Fruit fly (Drosophila melanogaster) whole organism, embryonic: ENCODE data around the gene Cyt-c-d.

Experiments
- Abd-B ChIP-seq: fragments of 200-800 bp; sonication (Bioruptor generic); optimal IDR thresholded peaks from 2 replicates; lab custom pipeline; 2018; ENCODE audit warnings: missing biosample characterization, mild to moderate bottlenecking, missing genetic modification characterization, moderate library complexity
- Adf1 ChIP-seq: fragments of 200-800 bp; sonication (Bioruptor generic); IDR thresholded peaks from 2 replicates; pipeline ENCODE4 v1.3.6; 2022; ENCODE audit warnings: missing biosample characterization, missing genetic modification characterization
- Aef1 ChIP-seq: fragments of 200-800 bp; sonication (Bioruptor generic); IDR thresholded peaks from 3 replicates; pipeline ENCODE4 v1.3.6; 2022; ENCODE audit warnings: missing biosample characterization, missing genetic modification characterization
- CG11696 ChIP-seq: fragments of 200-800 bp; sonication (Bioruptor generic); IDR thresholded peaks from 2 replicates; pipeline ENCODE4 v1.3.6; 2022; ENCODE audit warnings: missing biosample characterization, missing genetic modification characterization
- CG12219 ChIP-seq: fragments of 200-800 bp; sonication (Bioruptor generic); optimal IDR thresholded peaks from 3 replicates; lab custom pipeline; 2018; ENCODE audit warnings: missing biosample characterization, mild to moderate bottlenecking, missing genetic modification characterization
- CG12659 ChIP-seq: fragments of 200-800 bp; sonication (Bioruptor generic); optimal IDR thresholded peaks from 3 replicates; lab custom pipeline; 2017; ENCODE audit warnings: mild to moderate bottlenecking, missing biosample characterization, missing genetic modification reagents, missing genetic modification characterization
- CG13287 ChIP-seq: fragments of 200-800 bp; sonication (Bioruptor generic); IDR thresholded peaks from 2 replicates; pipeline ENCODE4 v1.3.6; 2022; ENCODE audit warnings: missing biosample characterization, missing genetic modification characterization; ENCODE audit not compliant: partially characterized antibody
- CG14667 ChIP-seq: fragments of 200-800 bp; sonication (Bioruptor generic); IDR thresholded peaks from 2 replicates; pipeline ENCODE4 v1.3.6; 2022; ENCODE audit warnings: missing biosample characterization, missing genetic modification characterization
- CG14710 ChIP-seq: fragments of 200-800 bp; sonication (Bioruptor generic); optimal IDR thresholded peaks from 3 replicates; lab custom pipeline; 2019; ENCODE audit warnings: missing biosample characterization, mild to moderate bottlenecking, missing genetic modification characterization, moderate library complexity
- CG1529 ChIP-seq: fragments of 200-800 bp; sonication (Bioruptor generic); optimal IDR thresholded peaks from 3 replicates; lab custom pipeline; 2018; ENCODE audit warnings: missing biosample characterization, missing genetic modification characterization
- CG15601 ChIP-seq: fragments of 200-800 bp; sonication (Bioruptor generic); optimal IDR thresholded peaks from 3 replicates; lab custom pipeline; 2019; ENCODE audit warnings: missing biosample characterization, mild to moderate bottlenecking, missing genetic modification characterization, moderate library complexity
- CG1602 ChIP-seq: fragments of 200-800 bp; sonication (Bioruptor generic); optimal IDR thresholded peaks from 3 replicates; lab custom pipeline; 2016; ENCODE audit warnings: missing biosample characterization, missing genetic modification characterization
- CG17829 ChIP-seq: fragments of 200-800 bp; optimal IDR thresholded peaks from 2 replicates; lab custom pipeline; 2019; ENCODE audit warnings: missing biosample characterization, mild to moderate bottlenecking, missing genetic modification characterization, moderate library complexity
- CG1792 ChIP-seq: fragments of 200-800 bp; sonication (Bioruptor generic); optimal IDR thresholded peaks from 2 replicates; lab custom pipeline; 2016; ENCODE audit warnings: missing biosample characterization, missing genetic modification characterization
- CG30020 ChIP-seq: fragments of 200-800 bp; optimal IDR thresholded peaks from 2 replicates; lab custom pipeline; 2019; ENCODE audit warnings: missing biosample characterization, mild to moderate bottlenecking, missing genetic modification characterization, moderate library complexity
- CG3281 ChIP-seq: fragments of 200-800 bp; sonication (Bioruptor generic); optimal IDR thresholded peaks from 3 replicates; lab custom pipeline; 2017; ENCODE audit warnings: missing biosample characterization, mild to moderate bottlenecking, missing genetic modification characterization
- CG34422 ChIP-seq: fragments of 200-800 bp; sonication (Bioruptor generic); IDR thresholded peaks from 3 replicates; pipeline ENCODE4 v1.3.6; 2022; ENCODE audit warnings: missing biosample characterization, missing genetic modification characterization
- CG4730 ChIP-seq: fragments of 200-800 bp; sonication (Bioruptor generic); IDR thresholded peaks from 2 replicates; pipeline ENCODE4 v1.3.6; 2022; ENCODE audit warnings: missing biosample characterization, missing genetic modification characterization
- CG5245 ChIP-seq: fragments of 200-800 bp; sonication (Bioruptor generic); optimal IDR thresholded peaks from 3 replicates; lab custom pipeline; 2016; ENCODE audit warnings: missing biosample characterization, missing genetic modification characterization
- CG7928 ChIP-seq: fragments of 200-800 bp; sonication (Bioruptor generic); optimal IDR thresholded peaks from 2 replicates; lab custom pipeline; 2017; ENCODE audit warnings: missing biosample characterization, mild to moderate bottlenecking, missing genetic modification characterization
- CG8944 ChIP-seq: fragments of 200-800 bp; sonication (Bioruptor generic); optimal IDR thresholded peaks from 3 replicates; lab custom pipeline; 2016; ENCODE audit warnings: missing biosample characterization, missing genetic modification characterization
- CG9932 ChIP-seq: fragments of 200-800 bp; sonication (Bioruptor generic); IDR thresholded peaks from 2 replicates; pipeline ENCODE4 v1.3.6; 2022; ENCODE audit warnings: missing biosample characterization, missing genetic modification characterization
- Chrac-16 ChIP-seq: fragments of 200-800 bp; sonication (Bioruptor generic); optimal IDR thresholded peaks from 3 replicates; lab custom pipeline; 2016; ENCODE audit warnings: missing biosample characterization, missing genetic modification characterization
- CkIIα-i1 ChIP-seq: fragments of 200-800 bp; sonication (Bioruptor generic); IDR thresholded peaks from 2 replicates; pipeline ENCODE4 v1.3.6; 2022; ENCODE audit warnings: missing biosample characterization, missing genetic modification characterization
- Eip74EF ChIP-seq, 2 experiments: fragments of 200-800 bp in 1 of 2; fragments of >200 bp in 1 of 2; sonication (Bioruptor generic) in 1 of 2; optimal IDR thresholded peaks; 2 replicates each; lab custom pipeline; 2017 to 2019; ENCODE audit warnings: missing biosample characterization in 2 of 2, missing genetic modification characterization in 2 of 2, mild to moderate bottlenecking in 1 of 2, moderate library complexity in 1 of 2
- HLH3B ChIP-seq: fragments of 200-800 bp; sonication (Bioruptor generic); IDR thresholded peaks from 2 replicates; pipeline ENCODE4 v1.3.6; 2022; ENCODE audit warnings: missing biosample characterization, missing genetic modification characterization
- HLH4C ChIP-seq: fragments of 200-800 bp; sonication (Bioruptor generic); IDR thresholded peaks from 3 replicates; pipeline ENCODE4 v1.3.6; 2022; ENCODE audit warnings: missing biosample characterization, missing genetic modification characterization; ENCODE audit not compliant: partially characterized antibody
- Hr51 ChIP-seq, 2 experiments: fragments of 200-800 bp; sonication (Bioruptor generic); optimal IDR thresholded peaks; 2 replicates in 1 of 2; 3 replicates in 1 of 2; lab custom pipeline; 2016 to 2018; ENCODE audit warnings: missing biosample characterization in 2 of 2, missing genetic modification characterization in 2 of 2, mild to moderate bottlenecking in 1 of 2, moderate library complexity in 1 of 2
- Max ChIP-seq: fragments of 200-800 bp; sonication (Bioruptor generic); optimal IDR thresholded peaks from 2 replicates; lab custom pipeline; 2016; ENCODE audit warnings: missing biosample characterization, mild to moderate bottlenecking, missing genetic modification characterization
- Mes4 ChIP-seq: fragments of 200-800 bp; sonication (Bioruptor generic); optimal IDR thresholded peaks from 2 replicates; lab custom pipeline; 2016; ENCODE audit warnings: missing biosample characterization, missing genetic modification characterization
- Mrtf ChIP-seq: fragments of 200-800 bp; sonication (Bioruptor generic); IDR thresholded peaks from 3 replicates; pipeline ENCODE4 v1.3.6; 2022; ENCODE audit warnings: missing biosample characterization, missing genetic modification characterization
- NFAT ChIP-seq: fragments of 200-800 bp; sonication (Bioruptor generic); IDR thresholded peaks from 2 replicates; pipeline ENCODE4 v1.3.6; 2022; ENCODE audit warnings: missing biosample characterization, missing genetic modification characterization
- Oaz ChIP-seq: fragments of 200-800 bp; sonication (Bioruptor generic); IDR thresholded peaks from 2 replicates; pipeline ENCODE4 v1.3.6; 2022; ENCODE audit warnings: missing biosample characterization, missing genetic modification characterization
- Ravus ChIP-seq: fragments of 200-800 bp; sonication (Bioruptor generic); IDR thresholded peaks from 2 replicates; pipeline ENCODE4 v1.3.6; 2022; ENCODE audit warnings: missing biosample characterization, missing genetic modification characterization
- Six4 ChIP-seq: fragments of 200-800 bp; sonication (Bioruptor generic); optimal IDR thresholded peaks from 2 replicates; lab custom pipeline; 2016; ENCODE audit warnings: missing biosample characterization, missing genetic modification characterization
- Xbp1 ChIP-seq: fragments of 200-800 bp; sonication (Bioruptor generic); optimal IDR thresholded peaks from 3 replicates; lab custom pipeline; 2016; ENCODE audit warnings: missing biosample characterization, mild to moderate bottlenecking, missing genetic modification characterization
- dmrt11E ChIP-seq: fragments of 200-800 bp; sonication (Bioruptor generic); optimal IDR thresholded peaks from 3 replicates; lab custom pipeline; 2018; ENCODE audit warnings: missing biosample characterization, mild to moderate bottlenecking, missing genetic modification characterization, moderate library complexity
- ftz-f1 ChIP-seq: fragments of 200-800 bp; sonication (Bioruptor generic); optimal IDR thresholded peaks from 2 replicates; lab custom pipeline; 2016; ENCODE audit warnings: missing biosample characterization, missing genetic modification characterization
- gsb ChIP-seq: fragments of 200-800 bp; sonication (Bioruptor generic); IDR thresholded peaks from 2 replicates; pipeline ENCODE4 v1.3.6; 2022; ENCODE audit warnings: missing biosample characterization, missing genetic modification characterization
- gsb-n ChIP-seq: fragments of 200-800 bp; sonication (Bioruptor generic); optimal IDR thresholded peaks from 3 replicates; lab custom pipeline; 2018; ENCODE audit warnings: missing biosample characterization, mild to moderate bottlenecking, missing genetic modification characterization
- hbn ChIP-seq: fragments of 200-800 bp; sonication (Bioruptor generic); IDR thresholded peaks from 2 replicates; pipeline ENCODE4 v1.3.6; 2022; ENCODE audit warnings: missing biosample characterization, missing genetic modification characterization; ENCODE audit not compliant: partially characterized antibody
- her ChIP-seq: fragments of 200-800 bp; sonication (Bioruptor generic); optimal IDR thresholded peaks from 2 replicates; lab custom pipeline; 2016; ENCODE audit warnings: missing biosample characterization, missing genetic modification characterization
- mam ChIP-seq: fragments of 200-800 bp; sonication (Bioruptor generic); optimal IDR thresholded peaks from 3 replicates; lab custom pipeline; 2016; ENCODE audit warnings: missing biosample characterization, missing genetic modification characterization
- nmo ChIP-seq: fragments of 200-800 bp; sonication (Bioruptor generic); optimal IDR thresholded peaks from 2 replicates; lab custom pipeline; 2018; ENCODE audit warnings: missing biosample characterization, mild to moderate bottlenecking, missing genetic modification characterization, moderate library complexity
- org-1 ChIP-seq: fragments of 200-800 bp; sonication (Bioruptor generic); optimal IDR thresholded peaks from 2 replicates; lab custom pipeline; 2017; ENCODE audit warnings: missing biosample characterization, missing genetic modification characterization
- pb ChIP-seq: fragments of 200-800 bp; sonication (Bioruptor generic); optimal IDR thresholded peaks from 3 replicates; lab custom pipeline; 2016; ENCODE audit warnings: missing biosample characterization, missing genetic modification characterization
- scrt ChIP-seq: fragments of 200-800 bp; sonication (Bioruptor generic); optimal IDR thresholded peaks from 2 replicates; lab custom pipeline; 2018; ENCODE audit warnings: missing biosample characterization, mild to moderate bottlenecking, missing genetic modification characterization, moderate library complexity
- sr ChIP-seq: fragments of 200-800 bp; sonication (Bioruptor generic); IDR thresholded peaks from 3 replicates; pipeline ENCODE4 v1.3.6; 2022; ENCODE audit warnings: missing biosample characterization, missing genetic modification characterization
- trem ChIP-seq: fragments of 200-800 bp; optimal IDR thresholded peaks from 3 replicates; lab custom pipeline; 2019; ENCODE audit warnings: missing biosample characterization, mild to moderate bottlenecking, missing genetic modification characterization, moderate library complexity

The Cyt-c-d gene

dm6 chr2L:16719643-16720515 lies 4.2 kb downstream of the Cyt-c-d start, which contains the start of gene Cyt-c-p (continued):
- no peak for TF ChIP-seq CG12219 (GFP tag; lab: Kevin White, UChicago)
- TF ChIP-seq NFAT (GFP tag; lab: Robert Waterston, UW) = peak; percentile 58; the same call in 1 of the 2 replicates
- no peak for TF ChIP-seq CG1792
- peak; percentile 44 for TF ChIP-seq CG30020
- TF ChIP-seq CG11696 (GFP tag; lab: Robert Waterston, UW) = no peak
- peak; percentile 57 for TF ChIP-seq CG15601 (tag; lab: Kevin White, UChicago)
- TF ChIP-seq Hr51 (GFP tag; optimal IDR thresholded peaks at IDR 0.05; lab: Kevin White, UChicago) = peak in 1 of 2 experiments; percentile 16
- TF ChIP-seq CG3281 (GFP tag; lab: Kevin White, UChicago) = peak; percentile 47
- peak; percentile 13 for TF ChIP-seq CG7928
- TF ChIP-seq Ravus (GFP tag; lab: Robert Waterston, UW) = no peak
- TF ChIP-seq HLH3B (GFP tag; lab: Robert Waterston, UW) = no peak
- peak; percentile 73 for TF ChIP-seq nmo (GFP tag; lab: Kevin White, UChicago)
- TF ChIP-seq CG8944 (GFP tag; lab: Kevin White, UChicago) = no peak
- no peak for TF ChIP-seq Mrtf
- no peak for TF ChIP-seq CG9932 (GFP tag; lab: Robert Waterston, UW)
- TF ChIP-seq Six4 = no peak
- TF ChIP-seq CG12659 (GFP tag; lab: Kevin White, UChicago) = peak; percentile 81
- peak; percentile 28 for TF ChIP-seq Max (GFP tag; lab: Kevin White, UChicago)
- peak; percentile 89 for TF ChIP-seq ftz-f1 (GFP tag; lab: Kevin White, UChicago)
- TF ChIP-seq Xbp1 (GFP tag; lab: Kevin White, UChicago) = no peak
- peak; percentile 19 for TF ChIP-seq mam (GFP tag; lab: Kevin White, UChicago)
- TF ChIP-seq Chrac-16 (GFP tag; lab: Kevin White, UChicago) = peak; percentile 2
- TF ChIP-seq trem (tag; lab: Kevin White, UChicago) = peak; percentile 76
- TF ChIP-seq sr = no peak
- no peak for TF ChIP-seq CkIIα-i1 (GFP tag; lab: Robert Waterston, UW)
- TF ChIP-seq pb (GFP tag; lab: Kevin White, UChicago) = peak; percentile 26
- no peak for TF ChIP-seq gsb (GFP tag; lab: Robert Waterston, UW)
- peak; percentile 13 for TF ChIP-seq gsb-n (tag; lab: Kevin White, UChicago)
- no peak for TF ChIP-seq CG1602 (GFP tag; lab: Kevin White, UChicago)
- peak; percentile 75 for TF ChIP-seq CG14710 (tag; lab: Kevin White, UChicago)
- peak; percentile 44; the same call in 1 of the 2 replicates for TF ChIP-seq hbn (GFP tag; lab: Robert Waterston, UW)
- TF ChIP-seq HLH4C = peak; percentile 44; the same call in 1 of the 3 replicates
- TF ChIP-seq CG17829 = peak; percentile 52
- no peak for TF ChIP-seq CG5245
- peak; percentile 11 for TF ChIP-seq her (GFP tag; lab: Kevin White, UChicago)
- no peak for TF ChIP-seq Aef1 (GFP tag; lab: Robert Waterston, UW)
- TF ChIP-seq CG1529 (GFP tag; lab: Kevin White, UChicago) = no peak
- TF ChIP-seq Mes4 = peak; percentile 7
- TF ChIP-seq CG4730 (GFP tag; lab: Robert Waterston, UW) = no peak
- TF ChIP-seq CG14667 (GFP tag; lab: Robert Waterston, UW) = no peak
- TF ChIP-seq Adf1 (GFP tag; lab: Robert Waterston, UW) = no peak; the same call in 1 of the 2 replicates
- peak in 1 of 2 experiments; percentile 77 for TF ChIP-seq Eip74EF (GFP tag; optimal IDR thresholded peaks at IDR 0.05; lab: Kevin White, UChicago)
- no peak; the same call in 2 of the 3 replicates for TF ChIP-seq CG34422 (GFP tag; lab: Robert Waterston, UW)
- no peak for TF ChIP-seq Oaz
- peak; percentile 72 for TF ChIP-seq CG13287 (GFP tag; lab: Robert Waterston, UW)
- no peak for TF ChIP-seq org-1 (GFP tag; lab: Kevin White, UChicago)
- TF ChIP-seq dmrt11E (tag; lab: Kevin White, UChicago) = peak; percentile 17
- peak; percentile 53 for TF ChIP-seq scrt (GFP tag; lab: Kevin White, UChicago)
- TF ChIP-seq Abd-B (GFP tag; lab: Kevin White, UChicago) = peak; percentile 94
